Fruit fly (Drosophila melanogaster) whole organism, prepupa: ENCODE measurements around the gene MFS10.

Experiments
- Blimp-1 ChIP-seq: fragments of 200-800 bp; sonication (Bioruptor generic); optimal IDR thresholded peaks from 3 replicates; lab custom pipeline; 2017; ENCODE audit warnings: missing biosample characterization, missing genetic modification characterization, mild to moderate bottlenecking, moderate library complexity, missing genetic modification reagents
- CG10631 ChIP-seq: fragments of 200-800 bp; sonication (Bioruptor generic); optimal IDR thresholded peaks from 2 replicates; lab custom pipeline; 2016; ENCODE audit warnings: missing biosample characterization, missing genetic modification characterization
- CG10669 ChIP-seq: fragments of 200-800 bp; sonication (Bioruptor generic); optimal IDR thresholded peaks from 3 replicates; lab custom pipeline; 2018; ENCODE audit warnings: missing biosample characterization, mild to moderate bottlenecking, missing genetic modification characterization, moderate library complexity
- CG11294 ChIP-seq: fragments of 200-800 bp; sonication (Bioruptor generic); IDR thresholded peaks from 2 replicates; pipeline ENCODE4 v1.3.6; 2022; ENCODE audit warnings: missing biosample characterization, missing genetic modification characterization
- CG11762 ChIP-seq: fragments of 200-800 bp; sonication (Bioruptor generic); optimal IDR thresholded peaks from 3 replicates; lab custom pipeline; 2016; ENCODE audit warnings: missing biosample characterization, missing genetic modification characterization; ENCODE audit not compliant: insufficient read depth
- CG11902 ChIP-seq: fragments of 200-800 bp; sonication (Bioruptor generic); optimal IDR thresholded peaks from 3 replicates; lab custom pipeline; 2016; ENCODE audit warnings: missing biosample characterization, missing genetic modification characterization
- CG15336 ChIP-seq: fragments of 200-800 bp; sonication (Bioruptor generic); IDR thresholded peaks from 2 replicates; pipeline ENCODE4 v1.3.6; 2022; ENCODE audit warnings: missing biosample characterization, missing genetic modification characterization
- CG1621 ChIP-seq: fragments of 200-800 bp; sonication (Bioruptor generic); optimal IDR thresholded peaks from 3 replicates; lab custom pipeline; 2018; ENCODE audit warnings: missing biosample characterization, mild to moderate bottlenecking, missing genetic modification characterization
- CG31627 ChIP-seq: fragments of 200-800 bp; sonication (Bioruptor generic); optimal IDR thresholded peaks from 3 replicates; lab custom pipeline; 2016; ENCODE audit warnings: missing biosample characterization, missing genetic modification characterization
- CG32006 ChIP-seq: fragments of 200-800 bp; sonication (Bioruptor generic); optimal IDR thresholded peaks from 3 replicates; lab custom pipeline; 2017; ENCODE audit warnings: missing biosample characterization, mild to moderate bottlenecking, missing genetic modification characterization
- CG3919 ChIP-seq: fragments of 200-800 bp; sonication (Bioruptor generic); optimal IDR thresholded peaks from 3 replicates; lab custom pipeline; 2016; ENCODE audit warnings: missing biosample characterization, missing genetic modification characterization
- CG4318 ChIP-seq: fragments of 200-800 bp; sonication (Bioruptor generic); optimal IDR thresholded peaks from 3 replicates; lab custom pipeline; 2017; ENCODE audit warnings: missing biosample characterization, mild to moderate bottlenecking, missing genetic modification characterization
- CG6163 ChIP-seq: fragments of 200-800 bp; sonication (Bioruptor generic); IDR thresholded peaks from 3 replicates; pipeline ENCODE4 v1.3.6; 2022; ENCODE audit warnings: missing biosample characterization, missing genetic modification characterization
- CG6276 ChIP-seq: fragments of 200-800 bp; sonication (Bioruptor generic); optimal IDR thresholded peaks from 2 replicates; lab custom pipeline; 2017; ENCODE audit warnings: missing biosample characterization, mild to moderate bottlenecking, missing genetic modification characterization
- CG6792 ChIP-seq: fragments of 200-800 bp; sonication (Bioruptor generic); optimal IDR thresholded peaks from 3 replicates; lab custom pipeline; 2016; ENCODE audit warnings: missing biosample characterization, missing genetic modification characterization
- CG6808 ChIP-seq: fragments of 200-800 bp; sonication (Bioruptor generic); optimal IDR thresholded peaks from 3 replicates; lab custom pipeline; 2017; ENCODE audit warnings: missing biosample characterization, missing genetic modification characterization, mild to moderate bottlenecking, moderate library complexity, missing genetic modification reagents
- CG6854 ChIP-seq: fragments of 200-800 bp; sonication (Bioruptor generic); optimal IDR thresholded peaks from 2 replicates; lab custom pipeline; 2017; ENCODE audit warnings: missing biosample characterization, mild to moderate bottlenecking, missing genetic modification characterization
- CG7368 ChIP-seq: fragments of 200-800 bp; sonication (Bioruptor generic); optimal IDR thresholded peaks from 3 replicates; lab custom pipeline; 2016; ENCODE audit warnings: missing biosample characterization, missing genetic modification characterization
- CG8119 ChIP-seq: fragments of 200-800 bp; sonication (Bioruptor generic); IDR thresholded peaks from 3 replicates; pipeline ENCODE4 v1.3.6; 2022; ENCODE audit warnings: missing biosample characterization, missing genetic modification characterization
- CG8632 ChIP-seq: fragments of 200-800 bp; sonication (Bioruptor generic); optimal IDR thresholded peaks from 3 replicates; lab custom pipeline; 2016; ENCODE audit warnings: missing biosample characterization, missing genetic modification characterization
- CG9139 ChIP-seq: fragments of 200-800 bp; sonication (Bioruptor generic); optimal IDR thresholded peaks from 3 replicates; lab custom pipeline; 2017; ENCODE audit warnings: missing biosample characterization, mild to moderate bottlenecking, missing genetic modification characterization
- Eip75B ChIP-seq: fragments of 200-800 bp; sonication (Bioruptor generic); optimal IDR thresholded peaks from 3 replicates; lab custom pipeline; 2016; ENCODE audit warnings: missing biosample characterization, missing genetic modification characterization
- Eip78C ChIP-seq: fragments of 200-800 bp; sonication (Bioruptor generic); peaks from one replicate; lab custom pipeline; 2016; ENCODE audit warnings: missing biosample characterization, missing genetic modification characterization
- Eip93F ChIP-seq: fragments of 200-800 bp; sonication (Bioruptor generic); optimal IDR thresholded peaks from 2 replicates; lab custom pipeline; 2016; ENCODE audit warnings: missing biosample characterization, mild to moderate bottlenecking, missing genetic modification characterization
- Ets21C ChIP-seq: fragments of 200-800 bp; sonication (Bioruptor generic); optimal IDR thresholded peaks from 3 replicates; lab custom pipeline; 2016; ENCODE audit warnings: missing biosample characterization, missing genetic modification characterization
- Ets96B ChIP-seq: fragments of 200-800 bp; optimal IDR thresholded peaks from 2 replicates; lab custom pipeline; 2019; ENCODE audit warnings: missing biosample characterization, mild to moderate bottlenecking, missing genetic modification characterization, moderate library complexity
- Gug ChIP-seq: fragments of 200-800 bp; sonication (Bioruptor generic); IDR thresholded peaks from 2 replicates; pipeline ENCODE4 v1.3.6; 2022; ENCODE audit warnings: missing biosample characterization, missing genetic modification characterization
- Hr39 ChIP-seq: fragments of 200-800 bp; sonication (Bioruptor generic); optimal IDR thresholded peaks from 2 replicates; lab custom pipeline; 2016; ENCODE audit warnings: missing biosample characterization, missing genetic modification characterization
- Hr4 ChIP-seq: fragments of 200-800 bp; sonication (Bioruptor generic); optimal IDR thresholded peaks from 3 replicates; lab custom pipeline; 2016; ENCODE audit warnings: missing biosample characterization, missing genetic modification characterization
- Lpt ChIP-seq: fragments of 200-800 bp; sonication (Bioruptor generic); optimal IDR thresholded peaks from 3 replicates; lab custom pipeline; 2016; ENCODE audit warnings: missing biosample characterization, missing genetic modification characterization
- Met ChIP-seq: fragments of 200-800 bp; sonication (Bioruptor generic); optimal IDR thresholded peaks from 3 replicates; lab custom pipeline; 2016; ENCODE audit warnings: missing biosample characterization, missing genetic modification characterization
- OdsH ChIP-seq: fragments of 200-800 bp; sonication (Bioruptor generic); optimal IDR thresholded peaks from 3 replicates; lab custom pipeline; 2016; ENCODE audit warnings: missing biosample characterization, missing genetic modification characterization
- Sox15 ChIP-seq: fragments of 200-800 bp; sonication (Bioruptor generic); optimal IDR thresholded peaks from 3 replicates; lab custom pipeline; 2016; ENCODE audit warnings: missing biosample characterization, missing genetic modification characterization
- achi ChIP-seq: fragments of 200-800 bp; sonication (Bioruptor generic); optimal IDR thresholded peaks from 3 replicates; lab custom pipeline; 2016; ENCODE audit warnings: missing biosample characterization, missing genetic modification characterization
- acj6 ChIP-seq: fragments of 200-800 bp; sonication (Bioruptor generic); optimal IDR thresholded peaks from 3 replicates; lab custom pipeline; 2016; ENCODE audit warnings: missing biosample characterization, missing genetic modification characterization
- cyc ChIP-seq: fragments of 200-800 bp; sonication (Bioruptor generic); optimal IDR thresholded peaks from 3 replicates; lab custom pipeline; 2016; ENCODE audit warnings: missing biosample characterization, missing genetic modification characterization
- dac ChIP-seq: fragments of 200-800 bp; sonication (Bioruptor generic); optimal IDR thresholded peaks from 2 replicates; lab custom pipeline; 2017; ENCODE audit warnings: missing biosample characterization, mild to moderate bottlenecking, missing genetic modification characterization
- dsx ChIP-seq: fragments of 200-800 bp; optimal IDR thresholded peaks from 3 replicates; lab custom pipeline; 2019; ENCODE audit warnings: missing biosample characterization, mild to moderate bottlenecking, missing genetic modification characterization, moderate library complexity; ENCODE audit not compliant: poor library complexity, severe bottlenecking
- eg ChIP-seq: fragments of 200-800 bp; sonication (Bioruptor generic); IDR thresholded peaks from 3 replicates; pipeline ENCODE4 v1.3.6; 2022; ENCODE audit warnings: missing biosample characterization, missing genetic modification characterization
- fd85E ChIP-seq: fragments of 200-800 bp; sonication (Bioruptor generic); optimal IDR thresholded peaks from 3 replicates; lab custom pipeline; 2016; ENCODE audit warnings: missing biosample characterization, missing genetic modification characterization
- fkh ChIP-seq: fragments of 200-800 bp; sonication (Bioruptor generic); optimal IDR thresholded peaks from 3 replicates; lab custom pipeline; 2017; ENCODE audit warnings: missing biosample characterization, mild to moderate bottlenecking, missing genetic modification characterization, moderate library complexity
- salr ChIP-seq, 2 experiments: fragments of 200-800 bp; sonication (Bioruptor generic); optimal IDR thresholded peaks; 3 replicates each; lab custom pipeline; 2016 to 2018; ENCODE audit warnings: missing biosample characterization in 2 of 2, missing genetic modification characterization in 2 of 2, mild to moderate bottlenecking in 1 of 2
- spab ChIP-seq: fragments of 200-800 bp; sonication (Bioruptor generic); optimal IDR thresholded peaks from 2 replicates; lab custom pipeline; 2017; ENCODE audit warnings: missing biosample characterization, mild to moderate bottlenecking, missing genetic modification characterization, missing genetic modification reagents
- ss ChIP-seq, 2 experiments: fragments of 200-800 bp; sonication (Bioruptor generic); optimal IDR thresholded peaks; 2 replicates in 1 of 2; 3 replicates in 1 of 2; lab custom pipeline; 2017 to 2018; ENCODE audit warnings: mild to moderate bottlenecking in 2 of 2, missing biosample characterization in 2 of 2, missing genetic modification characterization in 2 of 2, moderate library complexity in 1 of 2
- svp ChIP-seq: fragments of 200-800 bp; sonication (Bioruptor generic); peaks from one replicate; lab custom pipeline; 2016; ENCODE audit warnings: missing biosample characterization, missing genetic modification characterization
- topi ChIP-seq: fragments of 200-800 bp; sonication (Bioruptor generic); optimal IDR thresholded peaks from 3 replicates; lab custom pipeline; 2016; ENCODE audit warnings: missing biosample characterization, missing genetic modification characterization
- vri ChIP-seq: fragments of 200-800 bp; sonication (Bioruptor generic); optimal IDR thresholded peaks from 3 replicates; lab custom pipeline; 2016; ENCODE audit warnings: missing biosample characterization, mild to moderate bottlenecking, missing genetic modification characterization

Gene MFS10

dm6 chrX:13136939-13137697 lies 8.3 kb downstream of the MFS10 start (continued):
- TF ChIP-seq CG4318: no peak
- TF ChIP-seq Eip78C (GFP tag; lab: Kevin White, UChicago): peak; percentile 95
- peak; percentile 46 for TF ChIP-seq CG9139 (GFP tag; lab: Kevin White, UChicago)
- TF ChIP-seq CG6163: peak; percentile 86
- peak; percentile 49 for TF ChIP-seq CG10631 (GFP tag; lab: Kevin White, UChicago)
- TF ChIP-seq CG6792 (GFP tag; lab: Kevin White, UChicago): peak; percentile 62
- TF ChIP-seq dac: no peak
- peak; percentile 75 for TF ChIP-seq CG8632 (GFP tag; lab: Kevin White, UChicago)
- peak; percentile 95 for TF ChIP-seq svp
- TF ChIP-seq CG10669 (GFP tag; lab: Kevin White, UChicago): peak; percentile 3
- peak; percentile 58 for TF ChIP-seq CG11902 (GFP tag; lab: Kevin White, UChicago)
- 0 out of 2 replicates have a peak, but pooled peaks have one; percentile 16 for TF ChIP-seq Gug (GFP tag; lab: Robert Waterston, UW)
- peak; percentile 49 for TF ChIP-seq CG32006 (GFP tag; lab: Kevin White, UChicago)
- TF ChIP-seq, all 60 proteins: peak for 52

- TF ChIP-seq Ets21C (GFP tag; lab: Kevin White, UChicago) (no peak), CG4318 (no peak), dsx (GFP tag; lab: Kevin White, UChicago) (no peak), CG8632 (GFP tag; lab: Kevin White, UChicago) (no peak), CG1621 (tag; lab: Kevin White, UChicago) (no peak), CG10669 (GFP tag; lab: Kevin White, UChicago) (no peak), CG6792 (GFP tag; lab: Kevin White, UChicago) (no peak), CG10631 (GFP tag; lab: Kevin White, UChicago) (no peak), CG7368 (GFP tag; lab: Kevin White, UChicago) (no peak), CG6163 (0 out of 3 replicates have a peak, but pooled peaks have one; percentile 30), eg (peak; percentile 51; the same call in 1 of the 3 replicates), achi (no peak), topi (no peak), CG15336 (GFP tag; lab: Robert Waterston, UW) (peak; percentile 38; the same call in 1 of the 2 replicates), vri (peak; percentile 63), CG6808 (no peak), CG6854 (GFP tag; lab: Kevin White, UChicago) (peak; percentile 82), Eip93F (no peak), CG31627 (GFP tag; lab: Kevin White, UChicago) (no peak), OdsH (GFP tag; lab: Kevin White, UChicago) (no peak), Sox15 (no peak), fkh (GFP tag; lab: Kevin White, UChicago) (no peak), svp (no peak), CG3919 (GFP tag; lab: Kevin White, UChicago) (peak; percentile 11), CG9139 (GFP tag; lab: Kevin White, UChicago) (no peak), ss (GFP tag; optimal IDR thresholded peaks at IDR 0.05; lab: Kevin White, UChicago) (no peak), CG11294 (no peak), fd85E (GFP tag; lab: Kevin White, UChicago) (no peak), cyc (GFP tag; lab: Kevin White, UChicago) (no peak), Blimp-1 (peak; percentile 98), Gug (GFP tag; lab: Robert Waterston, UW) (no peak), Hr39 (GFP tag; lab: Kevin White, UChicago) (no peak), Met (GFP tag; lab: Kevin White, UChicago) (no peak), acj6 (GFP tag; lab: Kevin White, UChicago) (no peak), Lpt (peak; percentile 0), salr (GFP tag; optimal IDR thresholded peaks at IDR 0.05; lab: Kevin White, UChicago) (no peak), Eip75B (GFP tag; lab: Kevin White, UChicago) (no peak), Hr4 (GFP tag; lab: Kevin White, UChicago) (no peak), CG6276 (GFP tag; lab: Kevin White, UChicago) (peak; percentile 48), Ets96B (tag; lab: Kevin White, UChicago) (no peak), CG8119 (peak; percentile 42; the same call in 2 of the 3 replicates), CG32006 (GFP tag; lab: Kevin White, UChicago) (no peak), spab (GFP tag; lab: Kevin White, UChicago) (no peak), CG11762 (GFP tag; lab: Kevin White, UChicago) (no peak), Eip78C (GFP tag; lab: Kevin White, UChicago) (peak; percentile 51)
These were observed 10.1 kb downstream of the MFS10 start, which contains the start of gene CG32645 for dm6 chrX:13138887-13139286. TSS of gene CG32645 (plus strand) at chrX:13139199.
